Worm (Caenorhabditis elegans) whole organism, L4 larva: ENCODE measurements around the gene C04G6.2.

Experiments used
- ceh-82 ChIP-seq: sonication (generic microtip); optimal IDR thresholded peaks from 2 replicates; lab custom pipeline; 2017; ENCODE audit warnings: missing biosample characterization, missing genetic modification characterization
- fkh-10 ChIP-seq: fragments of 150-350 bp; optimal IDR thresholded peaks from 2 replicates; lab custom pipeline; 2014; ENCODE audit warnings: missing biosample characterization, missing genetic modification reagents, missing genetic modification characterization
- jun-1 ChIP-seq: fragments of 150-350 bp; optimal IDR thresholded peaks from 2 replicates; lab custom pipeline; 2014; ENCODE audit warnings: missing biosample characterization, missing genetic modification reagents, missing genetic modification characterization
- lin-1 ChIP-seq: fragments of 200-800 bp; sonication (Bioruptor generic); IDR thresholded peaks from 2 replicates; pipeline ENCODE4 v1.3.6; 2022; ENCODE audit warnings: missing genetic modification reagents, missing genetic modification characterization, missing compliant biosample characterization
- lin-15B ChIP-seq: fragments of 150-350 bp; sonication (generic microtip); optimal IDR thresholded peaks from 3 replicates; lab custom pipeline; 2014; ENCODE audit warnings: missing biosample characterization, missing genetic modification characterization
- nhr-11 ChIP-seq: fragments of 150-350 bp; optimal IDR thresholded peaks from 2 replicates; lab custom pipeline; 2014; ENCODE audit warnings: missing biosample characterization, missing genetic modification characterization
- nhr-28 ChIP-seq: fragments of 150-350 bp; optimal IDR thresholded peaks from 2 replicates; lab custom pipeline; 2014; ENCODE audit warnings: missing biosample characterization, missing genetic modification characterization
- rbr-2 ChIP-seq: sonication (generic microtip); optimal IDR thresholded peaks from 2 replicates; lab custom pipeline; 2016; ENCODE audit warnings: missing genotype, missing genetic modification characterization, missing compliant biosample characterization
- tra-1 ChIP-seq: fragments of 200-800 bp; sonication (Bioruptor generic); IDR thresholded peaks from 2 replicates; pipeline ENCODE4 v1.3.6; 2022; ENCODE audit warnings: missing genetic modification reagents, missing genetic modification characterization, missing compliant biosample characterization
- unc-130 ChIP-seq: sonication (generic microtip); optimal IDR thresholded peaks from 2 replicates; lab custom pipeline; 2016; ENCODE audit warnings: missing genetic modification reagents, missing genetic modification characterization, missing compliant biosample characterization

DNA sequence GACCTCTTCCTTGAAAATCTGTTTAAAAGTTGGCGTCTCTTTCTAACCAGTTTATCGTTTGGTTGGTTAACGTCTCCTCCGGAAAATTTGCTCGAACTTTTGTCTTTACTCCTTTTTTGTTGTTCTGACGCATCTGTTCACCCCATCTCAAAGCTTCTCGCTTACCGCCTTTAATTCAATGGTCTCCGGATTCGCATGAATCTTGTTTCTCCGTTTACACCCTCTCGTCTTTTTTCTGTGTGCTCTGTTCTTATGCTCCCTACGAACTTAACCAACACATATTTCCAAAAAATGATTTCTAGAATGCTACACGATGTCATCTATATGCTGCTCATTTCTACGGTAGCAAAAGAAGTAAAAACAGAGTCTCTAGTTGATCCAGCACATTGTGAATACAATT, 37.0 kb downstream of the C04G6.2 start, which contains the start of gene lgc-56:
- TF ChIP-seq lin-15B (tag; lab: Kevin White, UChicago) (no peak), unc-130 (GFP tag; lab: Kevin White, UChicago) (no peak), jun-1 (tag; lab: Kevin White, UChicago) (no peak), tra-1 (GFP tag; lab: Robert Waterston, UW) (no peak), lin-1 (GFP tag; lab: Robert Waterston, UW) (no peak), rbr-2 (tag; lab: Kevin White, UChicago) (no peak), fkh-10 (GFP tag; lab: Kevin White, UChicago) (no peak), nhr-11 (no peak), ceh-82 (tag; lab: Kevin White, UChicago) (no peak), nhr-28 (tag; lab: Kevin White, UChicago) (no peak)
